Worm (Caenorhabditis elegans) whole organism, L4 larva: ENCODE results near the gene csr-1.

Source experiments
- F37D6.2 ChIP-seq: sonication (generic microtip); optimal IDR thresholded peaks from 2 replicates; lab custom pipeline; 2016; ENCODE audit warnings: mild to moderate bottlenecking, missing genetic modification characterization, missing compliant biosample characterization
- F49E8.2 ChIP-seq: sonication (generic microtip); optimal IDR thresholded peaks from 2 replicates; lab custom pipeline; 2016; ENCODE audit warnings: missing compliant biosample characterization, mild to moderate bottlenecking, missing genetic modification characterization, borderline replicate concordance
- T26A8.4 ChIP-seq: fragments of 200-800 bp; sonication (Bioruptor generic); IDR thresholded peaks from 2 replicates; pipeline ENCODE4 v1.3.6; 2022; ENCODE audit warnings: missing genetic modification characterization, missing compliant biosample characterization
- Y48G9A.11 ChIP-seq: fragments of 200-800 bp; sonication (Bioruptor generic); IDR thresholded peaks from 2 replicates; pipeline ENCODE4 v1.3.6; 2022; ENCODE audit warnings: missing genetic modification reagents, missing genetic modification characterization, missing compliant biosample characterization
- Y75B8A.6 ChIP-seq: fragments of 200-800 bp; sonication (Bioruptor generic); IDR thresholded peaks from 2 replicates; pipeline ENCODE4 v1.3.6; 2022; ENCODE audit warnings: missing genetic modification reagents, missing genetic modification characterization, missing compliant biosample characterization
- aha-1 ChIP-seq: fragments of 150-350 bp; peaks from one replicate; lab custom pipeline; 2014; ENCODE audit warnings: missing biosample characterization, missing genetic modification characterization
- ama-1 ChIP-seq: fragments of 150-350 bp; optimal IDR thresholded peaks from 2 replicates; lab custom pipeline; 2014; ENCODE audit warnings: inconsistent platforms, mixed read lengths
- attf-4 ChIP-seq: sonication (generic microtip); optimal IDR thresholded peaks from 3 replicates; lab custom pipeline; 2017; ENCODE audit warnings: missing biosample characterization, missing genetic modification characterization
- ceh-20 ChIP-seq: fragments of 200-800 bp; sonication (Bioruptor generic); IDR thresholded peaks from 2 replicates; pipeline ENCODE4 v1.3.6; 2022; ENCODE audit warnings: missing genetic modification reagents, missing genetic modification characterization, missing compliant biosample characterization
- ceh-28 ChIP-seq: fragments of 150-350 bp; optimal IDR thresholded peaks from 2 replicates; lab custom pipeline; 2014; ENCODE audit warnings: missing biosample characterization, missing genetic modification reagents, missing genetic modification characterization
- ceh-32 ChIP-seq: sonication (generic microtip); optimal IDR thresholded peaks from 2 replicates; lab custom pipeline; 2016; ENCODE audit warnings: mild to moderate bottlenecking, missing genetic modification characterization, missing compliant biosample characterization; ENCODE audit not compliant: poor library complexity
- ceh-82 ChIP-seq: sonication (generic microtip); optimal IDR thresholded peaks from 2 replicates; lab custom pipeline; 2017; ENCODE audit warnings: missing biosample characterization, missing genetic modification characterization
- ces-1 ChIP-seq: fragments of 150-350 bp; sonication (generic microtip); optimal IDR thresholded peaks from 4 replicates; lab custom pipeline; 2014; ENCODE audit warnings: missing biosample characterization, missing genetic modification reagents, missing genetic modification characterization
- daf-19 ChIP-seq: fragments of 200-800 bp; sonication (Bioruptor generic); conservative IDR thresholded peaks from 2 replicates; pipeline ENCODE4 v1.3.6; 2022; ENCODE audit warnings: missing genetic modification characterization, missing compliant biosample characterization
- dmd-9 ChIP-seq: fragments of 200-800 bp; sonication (Bioruptor generic); IDR thresholded peaks from 2 replicates; pipeline ENCODE4 v1.3.6; 2022; ENCODE audit warnings: missing genetic modification reagents, missing genetic modification characterization, missing compliant biosample characterization
- duxl-1 ChIP-seq: sonication (generic microtip); optimal IDR thresholded peaks from 2 replicates; lab custom pipeline; 2016; ENCODE audit warnings: mild to moderate bottlenecking, missing genetic modification characterization, moderate library complexity, missing compliant biosample characterization; ENCODE audit not compliant: poor library complexity
- egl-27 ChIP-seq: sonication (generic microtip); optimal IDR thresholded peaks from 3 replicates; lab custom pipeline; 2017; ENCODE audit warnings: missing biosample characterization, missing genetic modification reagents, missing genetic modification characterization
- egl-43 ChIP-seq: fragments of 200-800 bp; sonication (Bioruptor generic); IDR thresholded peaks from 2 replicates; pipeline ENCODE4 v1.3.6; 2022; ENCODE audit warnings: missing genetic modification reagents, missing genetic modification characterization, missing compliant biosample characterization
- fos-1 ChIP-seq: fragments of 150-350 bp; optimal IDR thresholded peaks from 2 replicates; lab custom pipeline; 2014; ENCODE audit warnings: missing biosample characterization, missing genetic modification characterization
- hif-1 ChIP-seq, 2 experiments: sonication (generic microtip); optimal IDR thresholded peaks; 2 replicates each; lab custom pipeline; 2016 to 2017; ENCODE audit warnings: missing compliant biosample characterization in 2 of 2, missing genetic modification characterization in 2 of 2, missing genetic modification reagents in 2 of 2, missing genotype in 2 of 2, mild to moderate bottlenecking in 1 of 2
- hlh-11 ChIP-seq: fragments of 200-800 bp; sonication (Bioruptor generic); optimal IDR thresholded peaks from 2 replicates; lab custom pipeline; 2018; ENCODE audit warnings: mild to moderate bottlenecking, missing genetic modification characterization, missing compliant biosample characterization
- hlh-30 ChIP-seq: sonication (generic microtip); optimal IDR thresholded peaks from 2 replicates; lab custom pipeline; 2017; ENCODE audit warnings: antibody characterized with exemption, mild to moderate bottlenecking, missing genetic modification characterization, missing compliant biosample characterization; ENCODE audit not compliant: insufficient read depth
- lin-1 ChIP-seq: fragments of 200-800 bp; sonication (Bioruptor generic); IDR thresholded peaks from 2 replicates; pipeline ENCODE4 v1.3.6; 2022; ENCODE audit warnings: missing genetic modification reagents, missing genetic modification characterization, missing compliant biosample characterization
- lin-13 ChIP-seq: fragments of 150-350 bp; optimal IDR thresholded peaks from 2 replicates; lab custom pipeline; 2014; ENCODE audit warnings: missing biosample characterization, missing genetic modification reagents, missing genetic modification characterization
- lin-38 ChIP-seq: fragments of 200-800 bp; sonication (Bioruptor generic); IDR thresholded peaks from 2 replicates; pipeline ENCODE4 v1.3.6; 2022; ENCODE audit warnings: missing genetic modification reagents, missing genetic modification characterization, missing compliant biosample characterization
- lsy-2 ChIP-seq, 2 experiments: fragments of 150-350 bp in 1 of 2; sonication (generic microtip) in 1 of 2; optimal IDR thresholded peaks; 2 replicates each; lab custom pipeline; 2014 to 2017; ENCODE audit warnings: missing biosample characterization in 2 of 2, missing genetic modification characterization in 2 of 2
- madf-5 ChIP-seq, 2 experiments: fragments of 200-800 bp; sonication (Bioruptor generic); IDR thresholded peaks; 2 replicates each; pipeline ENCODE4 v1.3.6; 2022; ENCODE audit warnings: missing compliant biosample characterization in 2 of 2, missing genetic modification characterization in 2 of 2
- mdl-1 ChIP-seq, 2 experiments: fragments of 150-350 bp in 1 of 2; sonication (generic microtip) in 1 of 2; optimal IDR thresholded peaks; 2 replicates each; lab custom pipeline; 2014 to 2017; ENCODE audit warnings: missing biosample characterization in 2 of 2, missing genetic modification characterization in 2 of 2
- nhr-111 ChIP-seq: fragments of 200-800 bp; sonication (Bioruptor generic); optimal IDR thresholded peaks from 2 replicates; lab custom pipeline; 2018; ENCODE audit warnings: mild to moderate bottlenecking, missing genetic modification characterization, missing compliant biosample characterization
- nhr-237 ChIP-seq: sonication (generic microtip); optimal IDR thresholded peaks from 2 replicates; lab custom pipeline; 2017; ENCODE audit warnings: missing biosample characterization, missing genetic modification characterization
- nhr-28 ChIP-seq: fragments of 150-350 bp; optimal IDR thresholded peaks from 2 replicates; lab custom pipeline; 2014; ENCODE audit warnings: missing biosample characterization, missing genetic modification characterization
- nhr-41 ChIP-seq: fragments of 200-800 bp; sonication (Bioruptor generic); IDR thresholded peaks from 2 replicates; pipeline ENCODE4 v1.3.6; 2022; ENCODE audit warnings: missing genetic modification reagents, missing genetic modification characterization, missing compliant biosample characterization
- nhr-77 ChIP-seq: fragments of 150-350 bp; optimal IDR thresholded peaks from 2 replicates; lab custom pipeline; 2014; ENCODE audit warnings: missing biosample characterization, missing genetic modification characterization
- sdz-12 ChIP-seq: fragments of 200-800 bp; sonication (Bioruptor generic); optimal IDR thresholded peaks from 2 replicates; lab custom pipeline; 2018; ENCODE audit warnings: mild to moderate bottlenecking, missing genetic modification characterization, missing compliant biosample characterization
- set-16 ChIP-seq: fragments of 200-800 bp; sonication (Bioruptor generic); IDR thresholded peaks from 2 replicates; pipeline ENCODE4 v1.3.6; 2022; ENCODE audit warnings: missing genetic modification reagents, missing genetic modification characterization, missing compliant biosample characterization
- skn-1 ChIP-seq: fragments of 150-350 bp; optimal IDR thresholded peaks from 2 replicates; lab custom pipeline; 2014; ENCODE audit warnings: missing biosample characterization, missing genetic modification characterization
- snpc-1.2 ChIP-seq: fragments of 200-800 bp; sonication (Bioruptor generic); IDR thresholded peaks from 2 replicates; pipeline ENCODE4 v1.3.6; 2022; ENCODE audit warnings: missing genetic modification reagents, missing genetic modification characterization, missing compliant biosample characterization
- spr-3 ChIP-seq: fragments of 200-800 bp; sonication (Bioruptor generic); optimal IDR thresholded peaks from 2 replicates; lab custom pipeline; 2018; ENCODE audit warnings: mild to moderate bottlenecking, missing genetic modification characterization, missing compliant biosample characterization
- tra-1 ChIP-seq: fragments of 200-800 bp; sonication (Bioruptor generic); IDR thresholded peaks from 2 replicates; pipeline ENCODE4 v1.3.6; 2022; ENCODE audit warnings: missing genetic modification reagents, missing genetic modification characterization, missing compliant biosample characterization
- unc-130 ChIP-seq: sonication (generic microtip); optimal IDR thresholded peaks from 2 replicates; lab custom pipeline; 2016; ENCODE audit warnings: missing genetic modification reagents, missing genetic modification characterization, missing compliant biosample characterization
- unc-62 ChIP-seq, 3 experiments: fragments of 150-350 bp in 1 of 3; sonication (generic microtip); optimal IDR thresholded peaks in 2 of 3; peaks in 1 of 3; 1 replicate in 1 of 3; 2 replicates in 2 of 3; lab custom pipeline; 2014 to 2017; ENCODE audit warnings: missing biosample characterization in 3 of 3, missing genetic modification characterization in 3 of 3, missing genetic modification reagents in 3 of 3, missing genotype in 1 of 3
- zag-1 ChIP-seq: fragments of 150-350 bp; optimal IDR thresholded peaks from 2 replicates; lab custom pipeline; 2014; ENCODE audit warnings: missing biosample characterization, missing genetic modification characterization
- zfp-2 ChIP-seq: sonication (generic microtip); optimal IDR thresholded peaks from 2 replicates; lab custom pipeline; 2016; ENCODE audit warnings: mild to moderate bottlenecking, missing genetic modification characterization, missing compliant biosample characterization
- ztf-11 ChIP-seq: fragments of 150-350 bp; optimal IDR thresholded peaks from 2 replicates; lab custom pipeline; 2014; ENCODE audit warnings: missing biosample characterization, missing genetic modification characterization
- ztf-7 ChIP-seq: fragments of 150-350 bp; optimal IDR thresholded peaks from 2 replicates; lab custom pipeline; 2014; ENCODE audit warnings: missing biosample characterization, missing genetic modification characterization

The csr-1 gene

ce11 chrIV:7955849-7956248, 1.2 kb upstream of the csr-1 start, which contains the start of gene ceh-19:
ceh-19 (minus strand) TSS chrIV:7955949.
- no peak for TF ChIP-seq snpc-1.2 (GFP tag; lab: Robert Waterston, UW)
- TF ChIP-seq aha-1 (tag; lab: Kevin White, UChicago), result peak; percentile 57
- no peak for TF ChIP-seq attf-4 (tag; lab: Kevin White, UChicago)

- TF ChIP-seq Y75B8A.6 (GFP tag; lab: Robert Waterston, UW) (no peak), ceh-82 (tag; lab: Kevin White, UChicago) (no peak), fos-1 (no peak), zag-1 (tag; lab: Kevin White, UChicago) (no peak), nhr-77 (tag; lab: Kevin White, UChicago) (no peak), duxl-1 (no peak), ztf-7 (tag; lab: Kevin White, UChicago) (no peak), nhr-28 (tag; lab: Kevin White, UChicago) (no peak), egl-43 (GFP tag; lab: Robert Waterston, UW) (0 out of 2 replicates have a peak, but pooled peaks have one; percentile 27), hif-1 (tag; optimal IDR thresholded peaks at IDR 0.05; lab: Kevin White, UChicago) (no peak), T26A8.4 (GFP tag; lab: Robert Waterston, UW) (no peak), set-16 (GFP tag; lab: Robert Waterston, UW) (0 out of 2 replicates have a peak, but pooled peaks have one; percentile 14), ztf-11 (no peak), madf-5 (GFP tag; IDR thresholded peaks at IDR 0.05; lab: Robert Waterston, UW) (no peak), unc-62 (GFP tag; optimal IDR thresholded peaks at IDR 0.05 in 1 of 2; lab: Kevin White, UChicago) (peak in 1 of 2 experiments; percentile 45), unc-62 (tag; optimal IDR thresholded peaks at IDR 0.05; lab: Kevin White, UChicago) (no peak), hlh-11 (tag; lab: Kevin White, UChicago) (no peak), F37D6.2 (no peak), lin-38 (GFP tag; lab: Robert Waterston, UW) (no peak), nhr-237 (tag; lab: Kevin White, UChicago) (no peak)
- TF ChIP-seq, all 104 proteins: peak for 3
Measured at ce11 chrIV:7957504-7957903, 437 bp downstream of the csr-1 start, which contains the start of gene frpr-10. frpr-10 (plus strand) TSS chrIV:7957804.

ce11 chrIV:7958092-7958491, 1.0 kb downstream of the csr-1 start:
- TF ChIP-seq mdl-1 (tag; optimal IDR thresholded peaks at IDR 0.05; lab: Kevin White, UChicago) (no peak), ceh-28 (no peak), tra-1 (no peak), ceh-20 (no peak), nhr-111 (GFP tag; lab: Kevin White, UChicago) (no peak), unc-130 (GFP tag; lab: Kevin White, UChicago) (peak; percentile 75), unc-62 (GFP tag; optimal IDR thresholded peaks at IDR 0.05 in 1 of 2; lab: Kevin White, UChicago) (no peak), unc-62 (tag; optimal IDR thresholded peaks at IDR 0.05; lab: Kevin White, UChicago) (no peak), ama-1 (no peak), spr-3 (GFP tag; lab: Kevin White, UChicago) (no peak), lin-13 (no peak), lsy-2 (tag; optimal IDR thresholded peaks at IDR 0.05; lab: Kevin White, UChicago) (peak in 1 of 2 experiments; percentile 26), ces-1 (GFP tag; lab: Kevin White, UChicago) (no peak), zfp-2 (tag; lab: Kevin White, UChicago) (no peak), daf-19 (GFP tag; lab: Robert Waterston, UW) (no peak), hlh-11 (tag; lab: Kevin White, UChicago) (no peak), egl-27 (tag; lab: Kevin White, UChicago) (no peak), F49E8.2 (tag; lab: Kevin White, UChicago) (peak; percentile 34), Y48G9A.11 (GFP tag; lab: Robert Waterston, UW) (peak; percentile 67), ceh-82 (tag; lab: Kevin White, UChicago) (no peak), nhr-77 (tag; lab: Kevin White, UChicago) (no peak), skn-1 (tag; lab: Kevin White, UChicago) (no peak), nhr-41 (no peak), F37D6.2 (no peak), hlh-30 (no peak), snpc-1.2 (GFP tag; lab: Robert Waterston, UW) (no peak), duxl-1 (no peak), ztf-11 (no peak), lin-38 (GFP tag; lab: Robert Waterston, UW) (peak; percentile 30; the same call in 1 of the 2 replicates), lin-1 (GFP tag; lab: Robert Waterston, UW) (no peak), ceh-32 (no peak), sdz-12 (GFP tag; lab: Kevin White, UChicago) (no peak), dmd-9 (GFP tag; lab: Robert Waterston, UW) (no peak)
